Worm (Caenorhabditis elegans) whole organism, early embryonic: ENCODE results near the gene fbxc-19.
"Not testable (repeated sequence)": the region's sequence is repeated elsewhere in the genome, so short reads cannot be mapped to it uniquely, and the experiment has no call there.

Experiments used
- F13C5.2 ChIP-seq: sonication (generic microtip); optimal IDR thresholded peaks from 2 replicates; lab custom pipeline; 2017; ENCODE audit warnings: mild to moderate bottlenecking, missing genetic modification characterization, inconsistent platforms, missing compliant biosample characterization
- aly-1 ChIP-seq: sonication (generic microtip); optimal IDR thresholded peaks from 2 replicates; lab custom pipeline; 2016; ENCODE audit warnings: missing genetic modification characterization, missing compliant biosample characterization
- ama-1 ChIP-seq: fragments of 150-350 bp; optimal IDR thresholded peaks from 2 replicates; lab custom pipeline; 2014
- ceh-13 ChIP-seq: fragments of 200-800 bp; sonication (Bioruptor generic); optimal IDR thresholded peaks from 2 replicates; lab custom pipeline; 2018; ENCODE audit warnings: mild to moderate bottlenecking, missing genetic modification characterization, missing compliant biosample characterization
- ets-7 ChIP-seq: sonication (generic microtip); optimal IDR thresholded peaks from 2 replicates; lab custom pipeline; 2016; ENCODE audit warnings: missing genotype, missing genetic modification characterization, missing compliant biosample characterization
- flt-1 ChIP-seq: fragments of 200-800 bp; sonication (Bioruptor generic); IDR thresholded peaks from 2 replicates; pipeline ENCODE4 v1.3.6; 2022; ENCODE audit warnings: missing genetic modification characterization, missing compliant biosample characterization
- hmbx-1 ChIP-seq: sonication (generic microtip); optimal IDR thresholded peaks from 2 replicates; lab custom pipeline; 2016; ENCODE audit warnings: mild to moderate bottlenecking, missing genetic modification characterization, missing compliant biosample characterization
- hmg-4 ChIP-seq: fragments of 200-800 bp; sonication (Bioruptor generic); optimal IDR thresholded peaks from 2 replicates; lab custom pipeline; 2018; ENCODE audit warnings: mild to moderate bottlenecking, missing genetic modification characterization, missing compliant biosample characterization
- hnd-1 ChIP-seq: sonication (generic microtip); optimal IDR thresholded peaks from 2 replicates; lab custom pipeline; 2016; ENCODE audit warnings: missing genetic modification characterization, missing compliant biosample characterization
- pes-1 ChIP-seq: fragments of 200-800 bp; sonication (Bioruptor generic); IDR thresholded peaks from 2 replicates; pipeline ENCODE4 v1.3.6; 2022; ENCODE audit warnings: missing genetic modification reagents, missing genetic modification characterization, missing compliant biosample characterization
- scrt-1 ChIP-seq: fragments of 200-800 bp; sonication (Bioruptor generic); IDR thresholded peaks from 2 replicates; pipeline ENCODE4 v1.3.6; 2022; ENCODE audit warnings: missing genetic modification characterization, missing compliant biosample characterization
- sea-1 ChIP-seq: fragments of 200-800 bp; sonication (Bioruptor generic); conservative IDR thresholded peaks from 2 replicates; pipeline ENCODE4 v1.3.6; 2022; ENCODE audit warnings: missing genetic modification characterization, missing compliant biosample characterization

DNA sequence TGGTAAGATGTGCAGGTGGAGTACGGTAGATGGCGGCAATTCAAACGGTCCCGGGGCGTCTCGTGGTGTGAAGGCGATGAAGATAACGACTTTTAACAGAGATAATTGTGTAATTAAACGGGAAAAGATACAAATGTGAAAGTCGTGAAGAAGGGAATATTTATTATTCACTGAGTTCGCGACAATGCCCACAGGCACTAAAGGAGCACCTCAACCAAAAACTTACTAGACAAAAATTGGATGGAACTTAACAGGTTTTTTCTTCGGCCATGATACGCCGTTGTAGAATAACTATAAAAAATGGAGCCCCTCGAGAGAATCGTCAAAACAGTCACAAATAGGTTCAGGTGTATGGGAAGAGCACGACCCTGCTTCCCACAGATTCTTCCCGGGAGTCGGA lies 42.1 kb downstream of the fbxc-19 start, which contains the start of gene fbxb-98:
- not testable (repeated sequence) for TF ChIP-seq sea-1 (GFP tag; lab: Robert Waterston, UW); scrt-1; ama-1 (lab: Kevin White, UChicago); hnd-1; hmg-4 (GFP tag; lab: Kevin White, UChicago); hmbx-1 (tag; lab: Kevin White, UChicago); pes-1 (GFP tag; lab: Robert Waterston, UW); F13C5.2 (tag; lab: Kevin White, UChicago); ets-7 (tag; lab: Kevin White, UChicago); ceh-13; flt-1 (GFP tag; lab: Robert Waterston, UW); aly-1
